Fruit fly (Drosophila melanogaster): Measurements from ENCODE around the gene CG14374.
A peak's percentile ranks its signal among the peaks of the same experiment; 100 is the strongest.

The CG14374 gene

dm6 chr3R:13381744-13382435 is 15.1 kb downstream of the CG14374 start, which contains the start of the genes mRpS21 and Droj2:
Gene mRpS21, minus strand, starts transcription at chr3R:13381809.
Gene Droj2, plus strand, starts transcription at chr3R:13382106.
- peak; percentile 92 for TF ChIP-seq CG14711 (tag; optimal IDR thresholded peaks at IDR 0.05)
- TF ChIP-seq Clk (GFP tag; optimal IDR thresholded peaks at IDR 0.05) = peak; percentile 56
- peak; percentile 30 for TF ChIP-seq Mnt (GFP tag; optimal IDR thresholded peaks at IDR 0.05)
- no peak for TF ChIP-seq Hr96 (GFP tag; optimal IDR thresholded peaks at IDR 0.05)
- no peak for TF ChIP-seq cnc (optimal IDR thresholded peaks at IDR 0.05)
- TF ChIP-seq Crg-1 (GFP tag; optimal IDR thresholded peaks at IDR 0.05) = peak; percentile 63
- peak; percentile 25 for TF ChIP-seq pad (GFP tag; optimal IDR thresholded peaks at IDR 0.05)
- peak; percentile 47 for TF ChIP-seq CG7045 (GFP tag; optimal IDR thresholded peaks at IDR 0.05)
- TF ChIP-seq CG1620 (GFP tag; optimal IDR thresholded peaks at IDR 0.05) = peak; percentile 71
- peak; percentile 34 for TF ChIP-seq CG33017 (tag; optimal IDR thresholded peaks at IDR 0.05)
- TF ChIP-seq cic (GFP tag; optimal IDR thresholded peaks at IDR 0.05) = no peak
- peak; percentile 39 for TF ChIP-seq CG12768 (GFP tag; optimal IDR thresholded peaks at IDR 0.05)
- peak; percentile 68 for TF ChIP-seq CG7101 (tag; optimal IDR thresholded peaks at IDR 0.05)
- TF ChIP-seq tj (GFP tag; optimal IDR thresholded peaks at IDR 0.05) = peak; percentile 40
- peak; percentile 80 for TF ChIP-seq toe (GFP tag; optimal IDR thresholded peaks at IDR 0.05)
- TF ChIP-seq CG11617 (GFP tag; optimal IDR thresholded peaks at IDR 0.05) = peak; percentile 39
- no peak for TF ChIP-seq kay (GFP tag; ENCODE audit: borderline replicate concordance)
- peak; percentile 37 for TF ChIP-seq ovo (GFP tag; optimal IDR thresholded peaks at IDR 0.05)
- TF ChIP-seq CG5204 (GFP tag; optimal IDR thresholded peaks at IDR 0.05) = peak; percentile 82
- peak; percentile 66 for TF ChIP-seq bab1 (GFP tag; optimal IDR thresholded peaks at IDR 0.05)

dm6 chr3R:13379675-13380074 is 17.3 kb downstream of the CG14374 start, which contains the start of the genes CG9813 and CG8870:
Gene CG9813, minus strand, starts transcription at chr3R:13379775.
Gene CG8870, plus strand, starts transcription at chr3R:13379842.
- no peak for TF ChIP-seq CG1620 (GFP tag; optimal IDR thresholded peaks at IDR 0.05)
- TF ChIP-seq CG33017 (tag; optimal IDR thresholded peaks at IDR 0.05) = no peak

- TF ChIP-seq CG11617 (GFP tag; optimal IDR thresholded peaks at IDR 0.05) (no peak), bab1 (GFP tag; optimal IDR thresholded peaks at IDR 0.05) (no peak), pad (GFP tag; optimal IDR thresholded peaks at IDR 0.05) (no peak), CG14711 (tag; optimal IDR thresholded peaks at IDR 0.05) (no peak), CG7101 (tag; optimal IDR thresholded peaks at IDR 0.05) (no peak), Clk (GFP tag; optimal IDR thresholded peaks at IDR 0.05) (no peak), ovo (GFP tag; optimal IDR thresholded peaks at IDR 0.05) (no peak), cnc (optimal IDR thresholded peaks at IDR 0.05) (no peak), CG5204 (GFP tag; optimal IDR thresholded peaks at IDR 0.05) (no peak), CG33017 (tag; optimal IDR thresholded peaks at IDR 0.05) (no peak), CG7045 (GFP tag; optimal IDR thresholded peaks at IDR 0.05) (no peak), CG1620 (GFP tag; optimal IDR thresholded peaks at IDR 0.05) (no peak), kay (GFP tag; ENCODE audit: borderline replicate concordance) (no peak), cic (GFP tag; optimal IDR thresholded peaks at IDR 0.05) (no peak), toe (GFP tag; optimal IDR thresholded peaks at IDR 0.05) (no peak), Hr96 (GFP tag; optimal IDR thresholded peaks at IDR 0.05) (no peak), Mnt (GFP tag; optimal IDR thresholded peaks at IDR 0.05) (no peak), Crg-1 (GFP tag; optimal IDR thresholded peaks at IDR 0.05) (no peak), CG12768 (GFP tag; optimal IDR thresholded peaks at IDR 0.05) (no peak)
Observed at dm6 chr3R:13374913-13375312, 22.0 kb downstream of the CG14374 start.

- TF ChIP-seq tj (GFP tag; optimal IDR thresholded peaks at IDR 0.05) = no peak
- TF ChIP-seq CG7101 (tag; optimal IDR thresholded peaks at IDR 0.05) = peak; percentile 19
- TF ChIP-seq CG33017 (tag; optimal IDR thresholded peaks at IDR 0.05) = peak; percentile 50
- peak; percentile 3 for TF ChIP-seq CG11617 (GFP tag; optimal IDR thresholded peaks at IDR 0.05)
Observed at dm6 chr3R:13371840-13372680, 24.9 kb downstream of the CG14374 start, which contains the start of the genes Lip3 and CG34309. Gene Lip3, minus strand, starts transcription at chr3R:13371904. Gene CG34309, plus strand, starts transcription at chr3R:13372630.

- peak; percentile 31 for TF ChIP-seq kay (GFP tag; ENCODE audit: borderline replicate concordance)
- TF ChIP-seq Clk (GFP tag; optimal IDR thresholded peaks at IDR 0.05) = no peak
Observed at dm6 chr3R:13369348-13369747, 27.6 kb downstream of the CG14374 start, which contains the start of gene CheA87a. Gene CheA87a, plus strand, starts transcription at chr3R:13369648.

Data from whole organism, adult.